Worm (Caenorhabditis elegans) whole organism, young adult: Measurements from ENCODE around the gene dph-3.

Experiments used
- B0019.2 ChIP-seq: fragments of 200-800 bp; sonication (Bioruptor generic); conservative IDR thresholded peaks from 2 replicates; pipeline ENCODE4 v1.3.6; 2022; ENCODE audit warnings: missing genetic modification reagents, missing genetic modification characterization, missing compliant biosample characterization
- B0261.1 ChIP-seq: sonication (generic microtip); optimal IDR thresholded peaks from 2 replicates; lab custom pipeline; 2016; ENCODE audit warnings: mild to moderate bottlenecking, missing genetic modification characterization, moderate library complexity, missing compliant biosample characterization
- B0336.3 ChIP-seq: fragments of 200-800 bp; sonication (Bioruptor generic); IDR thresholded peaks from 2 replicates; pipeline ENCODE4 v1.3.6; 2022; ENCODE audit warnings: missing genetic modification characterization, missing compliant biosample characterization
- C17E4.6 ChIP-seq: fragments of 200-800 bp; sonication (Bioruptor generic); IDR thresholded peaks from 2 replicates; pipeline ENCODE4 v1.3.6; 2022; ENCODE audit warnings: missing genetic modification reagents, missing genetic modification characterization, missing compliant biosample characterization
- F22D6.2 ChIP-seq: sonication (generic microtip); optimal IDR thresholded peaks from 2 replicates; lab custom pipeline; 2016; ENCODE audit warnings: mild to moderate bottlenecking, missing genetic modification characterization, missing compliant biosample characterization
- F39B2.1 ChIP-seq: fragments of 200-800 bp; sonication (Bioruptor generic); IDR thresholded peaks from 2 replicates; pipeline ENCODE4 v1.3.6; 2022; ENCODE audit warnings: missing genetic modification reagents, missing genetic modification characterization, missing compliant biosample characterization
- F52B5.7 ChIP-seq: sonication (generic microtip); optimal IDR thresholded peaks from 2 replicates; lab custom pipeline; 2016; ENCODE audit warnings: mild to moderate bottlenecking, missing genetic modification characterization, missing compliant biosample characterization
- T07F8.4 ChIP-seq: sonication (generic microtip); optimal IDR thresholded peaks from 2 replicates; lab custom pipeline; 2016; ENCODE audit warnings: mild to moderate bottlenecking, missing genetic modification characterization, moderate library complexity, missing compliant biosample characterization
- T26A5.8 ChIP-seq: sonication (generic microtip); optimal IDR thresholded peaks from 2 replicates; lab custom pipeline; 2016; ENCODE audit warnings: missing genetic modification characterization, missing compliant biosample characterization
- Y56A3A.18 ChIP-seq: fragments of 200-800 bp; sonication (Bioruptor generic); IDR thresholded peaks from 2 replicates; pipeline ENCODE4 v1.3.6; 2022; ENCODE audit warnings: missing genetic modification reagents, missing genetic modification characterization, missing compliant biosample characterization
- Y79H2A.3 ChIP-seq: fragments of 200-800 bp; sonication (Bioruptor generic); conservative IDR thresholded peaks from 2 replicates; pipeline ENCODE4 v1.3.6; 2022; ENCODE audit warnings: missing genetic modification reagents, missing genetic modification characterization, missing compliant biosample characterization
- Y95B8A.8 ChIP-seq: fragments of 200-800 bp; sonication (Bioruptor generic); IDR thresholded peaks from 2 replicates; pipeline ENCODE4 v1.3.6; 2022; ENCODE audit warnings: missing genetic modification reagents, missing genetic modification characterization, missing compliant biosample characterization
- akir-1 ChIP-seq: fragments of 200-800 bp; sonication (Bioruptor generic); optimal IDR thresholded peaks from 2 replicates; lab custom pipeline; 2018; ENCODE audit warnings: mild to moderate bottlenecking, missing genetic modification characterization, moderate library complexity, missing compliant biosample characterization
- athp-1 ChIP-seq: sonication (generic microtip); optimal IDR thresholded peaks from 2 replicates; lab custom pipeline; 2017; ENCODE audit warnings: mild to moderate bottlenecking, missing genetic modification characterization, missing compliant biosample characterization
- attf-5 ChIP-seq: fragments of 200-800 bp; sonication (Bioruptor generic); optimal IDR thresholded peaks from 2 replicates; lab custom pipeline; 2018; ENCODE audit warnings: mild to moderate bottlenecking, missing genetic modification characterization, missing compliant biosample characterization
- attf-6 ChIP-seq: fragments of 200-800 bp; sonication (Bioruptor generic); IDR thresholded peaks from 2 replicates; pipeline ENCODE4 v1.3.6; 2022; ENCODE audit warnings: missing genetic modification reagents, missing genetic modification characterization, missing compliant biosample characterization
- bed-2 ChIP-seq: fragments of 200-800 bp; sonication (Bioruptor generic); IDR thresholded peaks from 2 replicates; pipeline ENCODE4 v1.3.6; 2022; ENCODE audit warnings: missing genetic modification reagents, missing genetic modification characterization, missing compliant biosample characterization
- cebp-2 ChIP-seq: fragments of 200-800 bp; sonication (Bioruptor generic); IDR thresholded peaks from 2 replicates; pipeline ENCODE4 v1.3.6; 2022; ENCODE audit warnings: missing genetic modification characterization, missing compliant biosample characterization
- die-1 ChIP-seq: sonication (generic microtip); optimal IDR thresholded peaks from 2 replicates; lab custom pipeline; 2016; ENCODE audit warnings: missing genotype, mild to moderate bottlenecking, missing genetic modification characterization, missing compliant biosample characterization
- dox-1 ChIP-seq: fragments of 200-800 bp; sonication (Bioruptor generic); IDR thresholded peaks from 2 replicates; pipeline ENCODE4 v1.3.6; 2022; ENCODE audit warnings: missing genetic modification reagents, missing genetic modification characterization, missing compliant biosample characterization
- dpl-1 ChIP-seq: fragments of 150-350 bp; optimal IDR thresholded peaks from 2 replicates; lab custom pipeline; 2014; ENCODE audit warnings: missing biosample characterization, missing genetic modification reagents, missing genetic modification characterization
- egl-18 ChIP-seq: fragments of 200-800 bp; sonication (Bioruptor generic); IDR thresholded peaks from 2 replicates; pipeline ENCODE4 v1.3.6; 2022; ENCODE audit warnings: missing genetic modification reagents, missing genetic modification characterization, missing compliant biosample characterization
- ets-4 ChIP-seq: fragments of 200-800 bp; sonication (Bioruptor generic); optimal IDR thresholded peaks from 2 replicates; lab custom pipeline; 2018; ENCODE audit warnings: mild to moderate bottlenecking, missing genetic modification characterization, missing compliant biosample characterization
- hlh-26 ChIP-seq: fragments of 200-800 bp; sonication (Bioruptor generic); conservative IDR thresholded peaks from 2 replicates; pipeline ENCODE4 v1.3.6; 2022; ENCODE audit warnings: missing genetic modification reagents, missing genetic modification characterization, missing compliant biosample characterization
- hmg-1.2 ChIP-seq: fragments of 200-800 bp; sonication (Bioruptor generic); IDR thresholded peaks from 2 replicates; pipeline ENCODE4 v1.3.6; 2022; ENCODE audit warnings: missing genetic modification reagents, missing genetic modification characterization, missing compliant biosample characterization
- hmg-20 ChIP-seq: fragments of 200-800 bp; sonication (Bioruptor generic); IDR thresholded peaks from 2 replicates; pipeline ENCODE4 v1.3.6; 2022; ENCODE audit warnings: missing genetic modification reagents, missing genetic modification characterization, missing compliant biosample characterization
- lin-26 ChIP-seq: fragments of 200-800 bp; sonication (Bioruptor generic); IDR thresholded peaks from 2 replicates; pipeline ENCODE4 v1.3.6; 2022; ENCODE audit warnings: missing genetic modification reagents, missing genetic modification characterization, missing compliant biosample characterization
- lin-54 ChIP-seq: fragments of 200-800 bp; sonication (Bioruptor generic); optimal IDR thresholded peaks from 2 replicates; lab custom pipeline; 2018; ENCODE audit warnings: mild to moderate bottlenecking, missing genetic modification characterization, missing compliant biosample characterization
- lsy-27 ChIP-seq: sonication (generic microtip); optimal IDR thresholded peaks from 2 replicates; lab custom pipeline; 2017; ENCODE audit warnings: missing genetic modification characterization, mild to moderate bottlenecking, missing compliant biosample characterization, antibody characterized with exemption, missing genotype, borderline replicate concordance; ENCODE audit not compliant: insufficient read depth
- madf-3 ChIP-seq: fragments of 200-800 bp; sonication (Bioruptor generic); IDR thresholded peaks from 2 replicates; pipeline ENCODE4 v1.3.6; 2022; ENCODE audit warnings: missing genetic modification reagents, missing genetic modification characterization, missing compliant biosample characterization
- madf-6 ChIP-seq: fragments of 200-800 bp; sonication (Bioruptor generic); IDR thresholded peaks from 2 replicates; pipeline ENCODE4 v1.3.6; 2022; ENCODE audit warnings: missing genetic modification reagents, missing genetic modification characterization, missing compliant biosample characterization
- mxl-1 ChIP-seq: sonication (generic microtip); optimal IDR thresholded peaks from 2 replicates; lab custom pipeline; 2016; ENCODE audit warnings: missing genetic modification characterization, missing compliant biosample characterization
- nfya-1 ChIP-seq: sonication (generic microtip); optimal IDR thresholded peaks from 2 replicates; lab custom pipeline; 2017; ENCODE audit warnings: antibody characterized with exemption, missing compliant biosample characterization, missing genetic modification characterization, borderline replicate concordance; ENCODE audit not compliant: insufficient read depth
- nhr-80 ChIP-seq: sonication (generic microtip); optimal IDR thresholded peaks from 2 replicates; lab custom pipeline; 2016; ENCODE audit warnings: missing genetic modification characterization, missing compliant biosample characterization
- pha-4 ChIP-seq: fragments of 150-350 bp; sonication (generic microtip); optimal IDR thresholded peaks from 2 replicates; lab custom pipeline; 2014; ENCODE audit warnings: missing biosample characterization, missing genetic modification reagents, missing genetic modification characterization
- rpc-1 ChIP-seq, 2 experiments: fragments of 150-350 bp in 1 of 2; sonication (generic microtip) in 1 of 2; optimal IDR thresholded peaks; 2 replicates each; lab custom pipeline; 2014 to 2018; ENCODE audit warnings: missing biosample characterization in 1 of 2, missing genetic modification characterization in 1 of 2, missing genetic modification reagents in 1 of 2, missing genotype in 1 of 2
- snpc-1.3 ChIP-seq: sonication (generic microtip); optimal IDR thresholded peaks from 2 replicates; lab custom pipeline; 2017; ENCODE audit warnings: missing genetic modification characterization, mild to moderate bottlenecking, missing compliant biosample characterization, antibody characterized with exemption, moderate library complexity, missing genotype, missing genetic modification reagents; ENCODE audit not compliant: insufficient read depth
- tbx-9 ChIP-seq: sonication (generic microtip); optimal IDR thresholded peaks from 2 replicates; lab custom pipeline; 2016; ENCODE audit warnings: borderline replicate concordance, missing genetic modification characterization, inconsistent platforms, missing compliant biosample characterization
- tlf-1 ChIP-seq: fragments of 200-800 bp; sonication (Bioruptor generic); optimal IDR thresholded peaks from 2 replicates; lab custom pipeline; 2018; ENCODE audit warnings: mild to moderate bottlenecking, missing genetic modification characterization, missing compliant biosample characterization
- unc-62 ChIP-seq: fragments of 150-350 bp; optimal IDR thresholded peaks from 2 replicates; lab custom pipeline; 2014; ENCODE audit warnings: missing biosample characterization, missing genetic modification reagents, missing genetic modification characterization
- ztf-18 ChIP-seq: sonication (generic microtip); optimal IDR thresholded peaks from 2 replicates; lab custom pipeline; 2016; ENCODE audit warnings: missing genotype, mild to moderate bottlenecking, missing genetic modification characterization, missing compliant biosample characterization
- ztf-22 ChIP-seq: fragments of 200-800 bp; sonication (Bioruptor generic); optimal IDR thresholded peaks from 2 replicates; lab custom pipeline; 2018; ENCODE audit warnings: mild to moderate bottlenecking, missing genetic modification characterization, moderate library complexity, missing compliant biosample characterization

dph-3 gene

ce11 chrIV:9678007-9678406, 28.9 kb upstream of the dph-3 start:
- TF ChIP-seq T07F8.4 (tag; lab: Kevin White, UChicago) (no peak), unc-62 (GFP tag; lab: Kevin White, UChicago) (no peak), B0261.1 (no peak), die-1 (no peak), lin-54 (GFP tag; lab: Kevin White, UChicago) (no peak)

DNA sequence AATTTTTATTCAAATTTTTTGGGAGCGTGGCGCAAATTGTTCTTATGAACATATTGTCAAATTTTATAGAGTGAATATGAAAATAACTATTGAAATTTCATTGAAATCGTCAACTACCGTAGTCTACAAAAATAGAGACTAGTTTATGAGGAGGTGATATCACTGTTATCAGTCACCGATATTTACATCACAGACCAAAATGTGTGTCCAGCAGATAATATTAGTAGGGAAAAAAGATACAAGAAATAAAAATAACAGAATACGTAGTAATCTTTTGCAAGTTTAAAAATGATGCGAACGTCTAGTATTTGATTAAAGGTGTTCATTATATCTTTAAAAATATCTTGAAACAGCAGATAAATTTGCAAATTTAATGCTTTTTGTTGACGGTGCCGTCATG, 27.7 kb upstream of the dph-3 start:
- TF ChIP-seq attf-6 (GFP tag; lab: Robert Waterston, UW) = no peak
- TF ChIP-seq hlh-26 (GFP tag; lab: Robert Waterston, UW) = no peak
- no peak for TF ChIP-seq T26A5.8 (tag; lab: Kevin White, UChicago)
- no peak for TF ChIP-seq attf-5 (GFP tag; lab: Kevin White, UChicago)
- TF ChIP-seq rpc-1 (optimal IDR thresholded peaks at IDR 0.05; lab: Kevin White, UChicago) = no peak
- no peak for TF ChIP-seq rpc-1 (tag; optimal IDR thresholded peaks at IDR 0.05; lab: Kevin White, UChicago)
- TF ChIP-seq mxl-1 (tag; lab: Kevin White, UChicago) = no peak
- TF ChIP-seq nfya-1 (tag; lab: Kevin White, UChicago) = no peak
- TF ChIP-seq cebp-2 = no peak
- no peak for TF ChIP-seq B0019.2
- TF ChIP-seq egl-18 (GFP tag; lab: Robert Waterston, UW) = no peak
- TF ChIP-seq hmg-1.2 (GFP tag; lab: Robert Waterston, UW) = no peak
- TF ChIP-seq B0336.3 (GFP tag; lab: Robert Waterston, UW) = no peak
- no peak for TF ChIP-seq tlf-1 (GFP tag; lab: Kevin White, UChicago)

- TF ChIP-seq madf-6 (GFP tag; lab: Robert Waterston, UW) (no peak), madf-3 (no peak), tbx-9 (tag; lab: Kevin White, UChicago) (no peak)
These were observed 26.1 kb upstream of the dph-3 start, which contains the start of gene ins-8 for ce11 chrIV:9680841-9681240. TSS of gene ins-8 (minus strand) at chrIV:9680941.

- TF ChIP-seq nhr-80 (tag; lab: Kevin White, UChicago) (peak; percentile 86), F22D6.2 (tag; lab: Kevin White, UChicago) (no peak), ets-4 (peak; percentile 82), F52B5.7 (tag; lab: Kevin White, UChicago) (no peak), unc-62 (GFP tag; lab: Kevin White, UChicago) (peak; percentile 70), ztf-22 (GFP tag; lab: Kevin White, UChicago) (peak; percentile 48)
- TF ChIP-seq, all 124 proteins: peak for 4
These were observed 24.4 kb upstream of the dph-3 start, which contains the start of gene ins-7 for ce11 chrIV:9682514-9682913. TSS of gene ins-7 (minus strand) at chrIV:9682845.

DNA sequence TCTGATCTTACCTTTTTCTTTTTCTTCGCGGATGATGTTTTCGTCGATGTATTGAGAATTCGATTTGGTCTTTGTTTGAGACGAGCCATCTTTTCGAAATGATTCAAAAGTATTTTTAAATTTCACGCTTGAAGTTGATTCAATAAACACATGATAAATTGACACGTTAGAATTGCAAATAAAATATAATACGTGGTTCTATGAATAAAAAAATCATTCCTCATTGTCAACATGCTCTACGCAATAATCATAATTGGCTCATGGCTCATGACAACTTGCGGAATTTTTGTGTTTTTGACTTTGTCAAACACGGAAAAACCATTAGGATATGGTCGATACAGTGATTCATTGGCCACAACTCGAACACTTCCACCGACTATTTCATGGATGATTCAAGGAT, 23.5 kb upstream of the dph-3 start, which contains the start of the genes htas-1 and ZK1251.3:
Gene htas-1, minus strand, starts transcription at position 101 of the 400 bp plus-strand sequence.
Gene ZK1251.3, plus strand, starts transcription at position 226 of the 400 bp plus-strand sequence.
- TF ChIP-seq lsy-27 (tag; lab: Kevin White, UChicago) (no peak), hmg-20 (GFP tag; lab: Robert Waterston, UW) (no peak), C17E4.6 (GFP tag; lab: Robert Waterston, UW) (no peak), mxl-1 (tag; lab: Kevin White, UChicago) (no peak), Y95B8A.8 (GFP tag; lab: Robert Waterston, UW) (no peak), ztf-18 (tag; lab: Kevin White, UChicago) (no peak), athp-1 (tag; lab: Kevin White, UChicago) (no peak), bed-2 (GFP tag; lab: Robert Waterston, UW) (no peak), pha-4 (no peak), Y79H2A.3 (GFP tag; lab: Robert Waterston, UW) (no peak), F39B2.1 (GFP tag; lab: Robert Waterston, UW) (no peak), akir-1 (GFP tag; lab: Kevin White, UChicago) (no peak), tbx-9 (tag; lab: Kevin White, UChicago) (no peak), F22D6.2 (tag; lab: Kevin White, UChicago) (no peak), rpc-1 (optimal IDR thresholded peaks at IDR 0.05; lab: Kevin White, UChicago) (no peak), rpc-1 (tag; optimal IDR thresholded peaks at IDR 0.05; lab: Kevin White, UChicago) (no peak), snpc-1.3 (tag; lab: Kevin White, UChicago) (no peak), Y56A3A.18 (GFP tag; lab: Robert Waterston, UW) (no peak), dox-1 (no peak), lin-26 (GFP tag; lab: Robert Waterston, UW) (no peak), dpl-1 (no peak)
